Worm (Caenorhabditis elegans) whole organism, L3 larva: ENCODE results near the gene srx-1.
A peak's percentile ranks its signal among the peaks of the same experiment; 100 is the strongest.

Experiments used
- ZK546.5 ChIP-seq: sonication (generic microtip); optimal IDR thresholded peaks from 2 replicates; lab custom pipeline; 2017; ENCODE audit warnings: missing biosample characterization, missing genetic modification characterization
- aly-2 ChIP-seq: fragments of 150-350 bp; optimal IDR thresholded peaks from 2 replicates; lab custom pipeline; 2014; ENCODE audit warnings: missing biosample characterization, missing genetic modification characterization
- ceh-16 ChIP-seq: sonication (generic microtip); optimal IDR thresholded peaks from 2 replicates; lab custom pipeline; 2017; ENCODE audit warnings: missing biosample characterization, missing genetic modification characterization
- ceh-28 ChIP-seq: fragments of 150-350 bp; optimal IDR thresholded peaks from 2 replicates; lab custom pipeline; 2014; ENCODE audit warnings: missing biosample characterization, missing genetic modification reagents, missing genetic modification characterization
- ceh-9 ChIP-seq: sonication (generic microtip); optimal IDR thresholded peaks from 2 replicates; lab custom pipeline; 2018; ENCODE audit warnings: missing biosample characterization, missing genetic modification characterization
- daf-12 ChIP-seq: fragments of 150-350 bp; optimal IDR thresholded peaks from 2 replicates; lab custom pipeline; 2014; ENCODE audit warnings: missing biosample characterization, missing genetic modification reagents, missing genetic modification characterization
- egl-27 ChIP-seq: sonication (generic microtip); optimal IDR thresholded peaks from 4 replicates; lab custom pipeline; 2017; ENCODE audit warnings: missing biosample characterization, missing genetic modification reagents, missing genetic modification characterization
- egl-5 ChIP-seq: fragments of 150-350 bp; optimal IDR thresholded peaks from 2 replicates; lab custom pipeline; 2017; ENCODE audit warnings: missing biosample characterization, missing genetic modification reagents, missing genetic modification characterization, inconsistent platforms
- elt-1 ChIP-seq: fragments of 150-350 bp; optimal IDR thresholded peaks from 2 replicates; lab custom pipeline; 2014; ENCODE audit warnings: missing biosample characterization, missing genetic modification characterization
- elt-2 ChIP-seq: sonication (generic microtip); optimal IDR thresholded peaks from 2 replicates; lab custom pipeline; 2016; ENCODE audit warnings: missing genetic modification reagents, mild to moderate bottlenecking, missing genetic modification characterization, missing compliant biosample characterization
- elt-3 ChIP-seq, 3 experiments: fragments of 150-350 bp in 1 of 3; sonication (generic microtip) in 2 of 3; optimal IDR thresholded peaks; 2 replicates in 2 of 3; 4 replicates in 1 of 3; lab custom pipeline; 2014 to 2017; ENCODE audit warnings: missing biosample characterization in 3 of 3, missing genetic modification characterization in 3 of 3
- eor-1 ChIP-seq, 2 experiments: fragments of 150-350 bp; optimal IDR thresholded peaks; 2 replicates each; lab custom pipeline; 2014 to 2018; ENCODE audit warnings: missing biosample characterization in 2 of 2, missing genetic modification characterization in 2 of 2
- fkh-10 ChIP-seq: sonication (generic microtip); optimal IDR thresholded peaks from 2 replicates; lab custom pipeline; 2017; ENCODE audit warnings: missing biosample characterization, missing genetic modification reagents, missing genetic modification characterization
- fkh-2 ChIP-seq: fragments of 150-350 bp; optimal IDR thresholded peaks from 2 replicates; lab custom pipeline; 2014; ENCODE audit warnings: missing biosample characterization, missing genetic modification reagents, missing genetic modification characterization
- jun-1 ChIP-seq: fragments of 150-350 bp; optimal IDR thresholded peaks from 2 replicates; lab custom pipeline; 2014; ENCODE audit warnings: missing biosample characterization, missing genetic modification reagents, missing genetic modification characterization
- lin-39 ChIP-seq: fragments of 150-350 bp; optimal IDR thresholded peaks from 2 replicates; lab custom pipeline; 2018; ENCODE audit warnings: missing biosample characterization, missing genetic modification reagents, missing genetic modification characterization
- lsy-12 ChIP-seq: sonication (generic microtip); optimal IDR thresholded peaks from 2 replicates; lab custom pipeline; 2016; ENCODE audit warnings: mild to moderate bottlenecking, missing genetic modification characterization, missing compliant biosample characterization
- mml-1 ChIP-seq: fragments of 150-350 bp; sonication (generic microtip); optimal IDR thresholded peaks from 3 replicates; lab custom pipeline; 2014; ENCODE audit warnings: missing biosample characterization, missing genetic modification characterization
- nfya-1 ChIP-seq: sonication (generic microtip); optimal IDR thresholded peaks from 2 replicates; lab custom pipeline; 2017; ENCODE audit warnings: missing genetic modification characterization, mild to moderate bottlenecking, missing compliant biosample characterization, antibody characterized with exemption, moderate library complexity; ENCODE audit not compliant: insufficient read depth
- nhr-11 ChIP-seq: fragments of 150-350 bp; optimal IDR thresholded peaks from 2 replicates; lab custom pipeline; 2014; ENCODE audit warnings: missing biosample characterization, missing genetic modification characterization
- nhr-23 ChIP-seq: fragments of 150-350 bp; optimal IDR thresholded peaks from 2 replicates; lab custom pipeline; 2014; ENCODE audit warnings: missing biosample characterization, missing genetic modification reagents, missing genetic modification characterization
- nhr-237 ChIP-seq: fragments of 150-350 bp; optimal IDR thresholded peaks from 2 replicates; lab custom pipeline; 2014; ENCODE audit warnings: missing biosample characterization, missing genetic modification characterization
- nhr-25 ChIP-seq: sonication (generic microtip); optimal IDR thresholded peaks from 2 replicates; lab custom pipeline; 2017; ENCODE audit warnings: missing biosample characterization, missing genetic modification characterization
- nhr-43 ChIP-seq: sonication (generic microtip); optimal IDR thresholded peaks from 2 replicates; lab custom pipeline; 2016; ENCODE audit warnings: mild to moderate bottlenecking, missing genetic modification characterization, missing compliant biosample characterization; ENCODE audit not compliant: poor library complexity, severe bottlenecking
- nhr-67 ChIP-seq: fragments of 150-350 bp; optimal IDR thresholded peaks from 2 replicates; lab custom pipeline; 2014; ENCODE audit warnings: missing biosample characterization, missing genetic modification characterization
- nhr-76 ChIP-seq: fragments of 150-350 bp; sonication (generic microtip); optimal IDR thresholded peaks from 5 replicates; lab custom pipeline; 2014; ENCODE audit warnings: missing biosample characterization, missing genetic modification characterization
- pha-4 ChIP-seq: fragments of 150-350 bp; optimal IDR thresholded peaks from 2 replicates; lab custom pipeline; 2014; ENCODE audit warnings: missing biosample characterization, missing genetic modification reagents, missing genetic modification characterization
- pqm-1 ChIP-seq: fragments of 150-350 bp; optimal IDR thresholded peaks from 2 replicates; lab custom pipeline; 2017; ENCODE audit warnings: missing biosample characterization, missing genetic modification characterization, inconsistent platforms
- sea-2 ChIP-seq: fragments of 150-350 bp; sonication (generic microtip); optimal IDR thresholded peaks from 4 replicates; lab custom pipeline; 2014; ENCODE audit warnings: missing biosample characterization, missing genetic modification reagents, missing genetic modification characterization
- skn-1 ChIP-seq: fragments of 150-350 bp; optimal IDR thresholded peaks from 2 replicates; lab custom pipeline; 2014; ENCODE audit warnings: missing biosample characterization, missing genetic modification characterization
- snpc-4 ChIP-seq: fragments of 150-350 bp; optimal IDR thresholded peaks from 2 replicates; lab custom pipeline; 2014; ENCODE audit warnings: missing biosample characterization, missing genetic modification characterization
- tbx-2 ChIP-seq: sonication (generic microtip); optimal IDR thresholded peaks from 2 replicates; lab custom pipeline; 2016; ENCODE audit warnings: mild to moderate bottlenecking, missing genetic modification characterization, missing compliant biosample characterization
- unc-62 ChIP-seq: fragments of 150-350 bp; sonication (generic microtip); optimal IDR thresholded peaks from 4 replicates; lab custom pipeline; 2014; ENCODE audit warnings: missing biosample characterization, missing genetic modification reagents, missing genetic modification characterization
- zag-1 ChIP-seq: fragments of 150-350 bp; optimal IDR thresholded peaks from 2 replicates; lab custom pipeline; 2014; ENCODE audit warnings: missing biosample characterization, missing genetic modification characterization
- ztf-11 ChIP-seq: fragments of 150-350 bp; optimal IDR thresholded peaks from 2 replicates; lab custom pipeline; 2014; ENCODE audit warnings: missing biosample characterization, missing genetic modification characterization
- ztf-4 ChIP-seq: fragments of 150-350 bp; optimal IDR thresholded peaks from 2 replicates; lab custom pipeline; 2014; ENCODE audit warnings: missing biosample characterization, missing genetic modification characterization

srx-1 gene

ce11 chrV:8984783-8985182 lies 18.7 kb upstream of the srx-1 start:
- no peak for TF ChIP-seq lsy-12 (tag; lab: Kevin White, UChicago)
- TF ChIP-seq pha-4 (tag; lab: Kevin White, UChicago) = no peak
- TF ChIP-seq ZK546.5 (tag; lab: Kevin White, UChicago) = no peak
- TF ChIP-seq eor-1 (tag; optimal IDR thresholded peaks at IDR 0.05; lab: Kevin White, UChicago) = no peak
- no peak for TF ChIP-seq nhr-67 (tag; lab: Kevin White, UChicago)
- TF ChIP-seq daf-12 (tag; lab: Kevin White, UChicago) = no peak
- TF ChIP-seq egl-5 (tag; lab: Kevin White, UChicago) = no peak
- TF ChIP-seq ztf-4 (tag; lab: Kevin White, UChicago) = no peak
- TF ChIP-seq lin-39 (tag; lab: Kevin White, UChicago) = no peak
- TF ChIP-seq pqm-1 = no peak
- no peak for TF ChIP-seq ceh-16

DNA sequence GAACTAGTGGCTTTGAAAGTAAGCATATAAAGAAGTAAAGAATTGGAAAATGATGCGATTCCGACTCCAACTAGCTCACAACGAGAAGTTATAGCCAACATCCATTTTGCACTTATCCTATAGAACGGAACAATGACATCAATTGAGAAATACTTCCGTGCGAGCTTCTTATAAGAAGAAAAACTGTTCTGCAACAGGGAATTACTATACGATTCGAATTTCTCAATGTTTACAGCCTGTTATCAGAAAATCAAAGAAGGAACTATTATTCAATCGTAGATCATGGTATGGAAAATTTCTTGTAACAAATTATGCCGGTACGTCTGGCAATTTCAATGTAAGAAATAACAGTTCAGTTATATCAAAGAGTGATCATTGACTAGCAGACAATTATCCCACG lies 17.7 kb upstream of the srx-1 start, which contains the start of gene str-85:
Gene str-85, minus strand, starts transcription at position 101 of the 400 bp plus-strand sequence.
- TF ChIP-seq ceh-28 (tag; lab: Kevin White, UChicago) (no peak), lin-39 (tag; lab: Kevin White, UChicago) (no peak)

- TF ChIP-seq nfya-1 (tag; lab: Kevin White, UChicago) (no peak), egl-27 (tag; lab: Kevin White, UChicago) (no peak), nhr-25 (no peak), skn-1 (tag; lab: Kevin White, UChicago) (no peak), ceh-9 (no peak), nhr-237 (no peak), nhr-67 (tag; lab: Kevin White, UChicago) (no peak), nhr-23 (tag; lab: Kevin White, UChicago) (no peak), ceh-16 (no peak), unc-62 (GFP tag; lab: Kevin White, UChicago) (no peak)
Measured at ce11 chrV:8988104-8988503, 15.4 kb upstream of the srx-1 start, which contains the start of gene str-87. Gene str-87, minus strand, starts transcription at chrV:8988204.

ce11 chrV:8990194-8990649 lies 13.2 kb upstream of the srx-1 start, which contains the start of gene F59E11.7:
Gene F59E11.7, plus strand, starts transcription at chrV:8990244.
- no peak for TF ChIP-seq zag-1 (tag; lab: Kevin White, UChicago)
- no peak for TF ChIP-seq egl-27 (tag; lab: Kevin White, UChicago)
- no peak for TF ChIP-seq ztf-11 (tag; lab: Kevin White, UChicago)
- peak; percentile 40 for TF ChIP-seq nhr-25
- TF ChIP-seq, all 47 proteins: peak for 1

DNA sequence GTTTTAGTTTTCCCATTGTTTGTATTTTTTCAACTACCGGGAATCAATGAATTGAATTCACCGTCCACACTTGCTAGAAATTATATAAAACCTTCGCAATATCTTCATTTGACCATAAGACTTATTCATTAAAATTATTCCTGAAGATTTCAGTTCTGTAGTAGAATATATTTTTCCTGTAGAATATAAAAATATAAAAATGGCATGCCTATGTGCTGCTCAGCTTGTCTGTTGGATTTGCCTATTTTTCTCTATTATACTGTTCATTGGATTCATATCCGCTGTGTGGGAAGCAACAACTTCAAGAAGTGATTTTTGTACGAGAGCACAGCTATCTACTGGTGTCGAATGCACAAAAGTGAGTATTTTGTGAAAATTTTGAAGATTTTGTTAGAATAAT lies 11.8 kb upstream of the srx-1 start, which contains the start of gene F59E11.6:
Gene F59E11.6, plus strand, starts transcription at position 111 of the 400 bp plus-strand sequence.
- TF ChIP-seq ceh-28 (tag; lab: Kevin White, UChicago) (no peak), nhr-25 (no peak)

- TF ChIP-seq elt-3 (tag; optimal IDR thresholded peaks at IDR 0.05; lab: Kevin White, UChicago) = peak in 2 of 3 experiments; percentile 21 to 33
- TF ChIP-seq snpc-4 (tag; lab: Kevin White, UChicago) = no peak
- TF ChIP-seq elt-1 (tag; lab: Kevin White, UChicago) = no peak
- no peak for TF ChIP-seq mml-1
- no peak for TF ChIP-seq daf-12 (tag; lab: Kevin White, UChicago)
- TF ChIP-seq nhr-23 (tag; lab: Kevin White, UChicago) = peak; percentile 52
- no peak for TF ChIP-seq nhr-76 (tag; lab: Kevin White, UChicago)
- TF ChIP-seq ztf-11 (tag; lab: Kevin White, UChicago) = no peak
- TF ChIP-seq jun-1 (tag; lab: Kevin White, UChicago) = no peak
- TF ChIP-seq nhr-43 (tag; lab: Kevin White, UChicago) = peak; percentile 68
- peak; percentile 16 for TF ChIP-seq nhr-25
Measured at ce11 chrV:8994272-8994671, 9.2 kb upstream of the srx-1 start.

DNA sequence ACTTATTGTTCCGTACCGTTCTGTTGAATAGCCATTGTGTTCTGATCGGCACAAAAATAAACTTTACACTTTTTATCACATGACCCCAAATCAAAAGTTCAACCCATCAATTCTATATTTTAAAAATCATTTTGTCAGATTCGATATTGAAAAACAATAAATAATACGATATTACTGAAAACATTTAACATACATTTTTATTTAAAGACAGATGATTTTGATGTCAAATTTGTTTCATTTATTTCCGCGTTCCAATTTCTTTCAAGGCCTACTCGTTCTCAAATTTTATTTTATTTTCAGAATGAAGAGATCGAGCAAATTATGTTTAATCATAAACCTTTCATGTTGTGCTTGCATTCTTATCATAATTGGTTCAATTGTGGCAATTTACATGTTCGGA lies 8.7 kb upstream of the srx-1 start, which contains the start of gene F59E11.5:
Gene F59E11.5, plus strand, starts transcription at position 301 of the 400 bp plus-strand sequence.
- TF ChIP-seq fkh-10 (GFP tag; lab: Kevin White, UChicago) (no peak), aly-2 (tag; lab: Kevin White, UChicago) (no peak), nhr-11 (tag; lab: Kevin White, UChicago) (no peak), elt-2 (tag; lab: Kevin White, UChicago) (no peak), fkh-2 (tag; lab: Kevin White, UChicago) (no peak), tbx-2 (tag; lab: Kevin White, UChicago) (no peak), sea-2 (GFP tag; lab: Kevin White, UChicago) (no peak), lin-39 (tag; lab: Kevin White, UChicago) (no peak), nhr-237 (no peak)
